Worm (Caenorhabditis elegans) whole organism, L1 larva: Measurements from ENCODE around the gene cest-7.

ENCODE experiments used
- aha-1 ChIP-seq: fragments of 150-350 bp; optimal IDR thresholded peaks from 2 replicates; lab custom pipeline; 2014; ENCODE audit warnings: missing biosample characterization, missing genetic modification characterization
- egl-27 ChIP-seq, 2 experiments: fragments of 150-350 bp in 1 of 2; sonication (generic microtip); optimal IDR thresholded peaks; 3 replicates each; lab custom pipeline; 2017 to 2018; ENCODE audit warnings: missing biosample characterization in 2 of 2, missing genetic modification characterization in 2 of 2, missing genetic modification reagents in 2 of 2
- elt-2 ChIP-seq: sonication (generic microtip); optimal IDR thresholded peaks from 2 replicates; lab custom pipeline; 2016; ENCODE audit warnings: missing genetic modification characterization, mild to moderate bottlenecking, inconsistent platforms, missing compliant biosample characterization, missing genetic modification reagents
- fkh-10 ChIP-seq: sonication (generic microtip); optimal IDR thresholded peaks from 2 replicates; lab custom pipeline; 2017; ENCODE audit warnings: missing biosample characterization, missing genetic modification reagents, missing genetic modification characterization
- unc-130 ChIP-seq: fragments of 150-350 bp; optimal IDR thresholded peaks from 2 replicates; lab custom pipeline; 2017; ENCODE audit warnings: missing biosample characterization, missing genetic modification characterization, inconsistent platforms

DNA sequence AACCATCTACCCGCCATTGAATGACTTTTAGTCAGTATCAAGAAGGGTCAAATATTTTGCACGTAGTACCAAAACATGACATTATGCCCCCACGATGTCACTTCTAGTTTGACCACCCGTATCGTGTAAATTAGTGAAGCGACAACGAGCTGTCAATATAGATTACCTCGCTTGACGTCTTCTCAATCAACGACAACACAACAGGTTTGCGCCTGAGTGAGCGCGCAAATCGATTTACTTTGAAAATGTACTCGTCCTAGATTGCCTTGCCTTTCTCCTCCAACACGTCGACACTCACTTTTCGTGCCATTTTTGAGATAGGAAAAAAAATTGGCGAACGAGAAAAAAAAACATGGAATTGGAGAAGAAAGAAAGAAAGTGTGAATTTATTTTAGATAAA lies 49.1 kb upstream of the cest-7 start:
- TF ChIP-seq unc-130 (tag; lab: Kevin White, UChicago) (peak; percentile 74), egl-27 (tag; optimal IDR thresholded peaks at IDR 0.05; lab: Kevin White, UChicago) (no peak), elt-2 (no peak), aha-1 (tag; lab: Kevin White, UChicago) (no peak), fkh-10 (GFP tag; lab: Kevin White, UChicago) (no peak)
